Fruit fly (Drosophila melanogaster) whole organism, prepupa: Measurements from ENCODE around the gene CG12116.
A peak's percentile ranks its signal among the peaks of the same experiment; 100 is the strongest.

ENCODE experiments used
- Blimp-1 ChIP-seq: fragments of 200-800 bp; sonication (Bioruptor generic); optimal IDR thresholded peaks from 3 replicates; lab custom pipeline; 2017; ENCODE audit warnings: missing biosample characterization, missing genetic modification characterization, mild to moderate bottlenecking, moderate library complexity, missing genetic modification reagents
- CG11294 ChIP-seq: fragments of 200-800 bp; sonication (Bioruptor generic); IDR thresholded peaks from 2 replicates; pipeline ENCODE4 v1.3.6; 2022; ENCODE audit warnings: missing biosample characterization, missing genetic modification characterization
- CG11762 ChIP-seq: fragments of 200-800 bp; sonication (Bioruptor generic); optimal IDR thresholded peaks from 3 replicates; lab custom pipeline; 2016; ENCODE audit warnings: missing biosample characterization, missing genetic modification characterization; ENCODE audit not compliant: insufficient read depth
- CG11902 ChIP-seq: fragments of 200-800 bp; sonication (Bioruptor generic); optimal IDR thresholded peaks from 3 replicates; lab custom pipeline; 2016; ENCODE audit warnings: missing biosample characterization, missing genetic modification characterization
- CG15336 ChIP-seq: fragments of 200-800 bp; sonication (Bioruptor generic); IDR thresholded peaks from 2 replicates; pipeline ENCODE4 v1.3.6; 2022; ENCODE audit warnings: missing biosample characterization, missing genetic modification characterization
- CG1621 ChIP-seq: fragments of 200-800 bp; sonication (Bioruptor generic); optimal IDR thresholded peaks from 3 replicates; lab custom pipeline; 2018; ENCODE audit warnings: missing biosample characterization, mild to moderate bottlenecking, missing genetic modification characterization
- CG16779 ChIP-seq: fragments of 200-800 bp; sonication (Bioruptor generic); optimal IDR thresholded peaks from 3 replicates; lab custom pipeline; 2017; ENCODE audit warnings: missing biosample characterization, mild to moderate bottlenecking, missing genetic modification characterization
- CG32006 ChIP-seq: fragments of 200-800 bp; sonication (Bioruptor generic); optimal IDR thresholded peaks from 3 replicates; lab custom pipeline; 2017; ENCODE audit warnings: missing biosample characterization, mild to moderate bottlenecking, missing genetic modification characterization
- CG3919 ChIP-seq: fragments of 200-800 bp; sonication (Bioruptor generic); optimal IDR thresholded peaks from 3 replicates; lab custom pipeline; 2016; ENCODE audit warnings: missing biosample characterization, missing genetic modification characterization
- CG6163 ChIP-seq: fragments of 200-800 bp; sonication (Bioruptor generic); IDR thresholded peaks from 3 replicates; pipeline ENCODE4 v1.3.6; 2022; ENCODE audit warnings: missing biosample characterization, missing genetic modification characterization
- CG6276 ChIP-seq: fragments of 200-800 bp; sonication (Bioruptor generic); optimal IDR thresholded peaks from 2 replicates; lab custom pipeline; 2017; ENCODE audit warnings: missing biosample characterization, mild to moderate bottlenecking, missing genetic modification characterization
- CG6792 ChIP-seq: fragments of 200-800 bp; sonication (Bioruptor generic); optimal IDR thresholded peaks from 3 replicates; lab custom pipeline; 2016; ENCODE audit warnings: missing biosample characterization, missing genetic modification characterization
- CG6808 ChIP-seq: fragments of 200-800 bp; sonication (Bioruptor generic); optimal IDR thresholded peaks from 3 replicates; lab custom pipeline; 2017; ENCODE audit warnings: missing biosample characterization, missing genetic modification characterization, mild to moderate bottlenecking, moderate library complexity, missing genetic modification reagents
- CG7368 ChIP-seq: fragments of 200-800 bp; sonication (Bioruptor generic); optimal IDR thresholded peaks from 3 replicates; lab custom pipeline; 2016; ENCODE audit warnings: missing biosample characterization, missing genetic modification characterization
- CG8119 ChIP-seq: fragments of 200-800 bp; sonication (Bioruptor generic); IDR thresholded peaks from 3 replicates; pipeline ENCODE4 v1.3.6; 2022; ENCODE audit warnings: missing biosample characterization, missing genetic modification characterization
- CG8319 ChIP-seq: fragments of 200-800 bp; sonication (Bioruptor generic); optimal IDR thresholded peaks from 3 replicates; lab custom pipeline; 2016; ENCODE audit warnings: missing biosample characterization, missing genetic modification characterization
- CG8632 ChIP-seq: fragments of 200-800 bp; sonication (Bioruptor generic); optimal IDR thresholded peaks from 3 replicates; lab custom pipeline; 2016; ENCODE audit warnings: missing biosample characterization, missing genetic modification characterization
- Eip75B ChIP-seq: fragments of 200-800 bp; sonication (Bioruptor generic); optimal IDR thresholded peaks from 3 replicates; lab custom pipeline; 2016; ENCODE audit warnings: missing biosample characterization, missing genetic modification characterization
- Eip78C ChIP-seq: fragments of 200-800 bp; sonication (Bioruptor generic); peaks from one replicate; lab custom pipeline; 2016; ENCODE audit warnings: missing biosample characterization, missing genetic modification characterization
- Ets21C ChIP-seq: fragments of 200-800 bp; sonication (Bioruptor generic); optimal IDR thresholded peaks from 3 replicates; lab custom pipeline; 2016; ENCODE audit warnings: missing biosample characterization, missing genetic modification characterization
- Ets96B ChIP-seq: fragments of 200-800 bp; optimal IDR thresholded peaks from 2 replicates; lab custom pipeline; 2019; ENCODE audit warnings: missing biosample characterization, mild to moderate bottlenecking, missing genetic modification characterization, moderate library complexity
- Hr38 ChIP-seq: sonication (Bioruptor generic); optimal IDR thresholded peaks from 2 replicates; lab custom pipeline; 2016; ENCODE audit warnings: missing biosample characterization, missing genetic modification characterization
- Hr39 ChIP-seq: fragments of 200-800 bp; sonication (Bioruptor generic); optimal IDR thresholded peaks from 2 replicates; lab custom pipeline; 2016; ENCODE audit warnings: missing biosample characterization, missing genetic modification characterization
- Hr4 ChIP-seq: fragments of 200-800 bp; sonication (Bioruptor generic); optimal IDR thresholded peaks from 3 replicates; lab custom pipeline; 2016; ENCODE audit warnings: missing biosample characterization, missing genetic modification characterization
- Lpt ChIP-seq: fragments of 200-800 bp; sonication (Bioruptor generic); optimal IDR thresholded peaks from 3 replicates; lab custom pipeline; 2016; ENCODE audit warnings: missing biosample characterization, missing genetic modification characterization
- Met ChIP-seq: fragments of 200-800 bp; sonication (Bioruptor generic); optimal IDR thresholded peaks from 3 replicates; lab custom pipeline; 2016; ENCODE audit warnings: missing biosample characterization, missing genetic modification characterization
- OdsH ChIP-seq: fragments of 200-800 bp; sonication (Bioruptor generic); optimal IDR thresholded peaks from 3 replicates; lab custom pipeline; 2016; ENCODE audit warnings: missing biosample characterization, missing genetic modification characterization
- Sox102F ChIP-seq: fragments of 200-800 bp; sonication (Bioruptor generic); optimal IDR thresholded peaks from 2 replicates; lab custom pipeline; 2016; ENCODE audit warnings: missing biosample characterization, mild to moderate bottlenecking, missing genetic modification characterization
- Sox14 ChIP-seq: fragments of 200-800 bp; sonication (Bioruptor generic); optimal IDR thresholded peaks from 3 replicates; lab custom pipeline; 2016; ENCODE audit warnings: missing biosample characterization, missing genetic modification characterization
- Sox15 ChIP-seq: fragments of 200-800 bp; sonication (Bioruptor generic); optimal IDR thresholded peaks from 3 replicates; lab custom pipeline; 2016; ENCODE audit warnings: missing biosample characterization, missing genetic modification characterization
- achi ChIP-seq: fragments of 200-800 bp; sonication (Bioruptor generic); optimal IDR thresholded peaks from 3 replicates; lab custom pipeline; 2016; ENCODE audit warnings: missing biosample characterization, missing genetic modification characterization
- acj6 ChIP-seq: fragments of 200-800 bp; sonication (Bioruptor generic); optimal IDR thresholded peaks from 3 replicates; lab custom pipeline; 2016; ENCODE audit warnings: missing biosample characterization, missing genetic modification characterization
- cyc ChIP-seq: fragments of 200-800 bp; sonication (Bioruptor generic); optimal IDR thresholded peaks from 3 replicates; lab custom pipeline; 2016; ENCODE audit warnings: missing biosample characterization, missing genetic modification characterization
- dac ChIP-seq: fragments of 200-800 bp; sonication (Bioruptor generic); optimal IDR thresholded peaks from 2 replicates; lab custom pipeline; 2017; ENCODE audit warnings: missing biosample characterization, mild to moderate bottlenecking, missing genetic modification characterization
- dsx ChIP-seq: fragments of 200-800 bp; optimal IDR thresholded peaks from 3 replicates; lab custom pipeline; 2019; ENCODE audit warnings: missing biosample characterization, mild to moderate bottlenecking, missing genetic modification characterization, moderate library complexity; ENCODE audit not compliant: poor library complexity, severe bottlenecking
- eg ChIP-seq: fragments of 200-800 bp; sonication (Bioruptor generic); IDR thresholded peaks from 3 replicates; pipeline ENCODE4 v1.3.6; 2022; ENCODE audit warnings: missing biosample characterization, missing genetic modification characterization
- esn ChIP-seq: fragments of 200-800 bp; sonication (Bioruptor generic); optimal IDR thresholded peaks from 2 replicates; lab custom pipeline; 2016; ENCODE audit warnings: missing biosample characterization, mild to moderate bottlenecking, missing genetic modification characterization, moderate library complexity
- fd59A ChIP-seq: fragments of 200-800 bp; sonication (Bioruptor generic); optimal IDR thresholded peaks from 2 replicates; lab custom pipeline; 2017; ENCODE audit warnings: missing biosample characterization, mild to moderate bottlenecking, missing genetic modification characterization, missing genetic modification reagents
- fd85E ChIP-seq: fragments of 200-800 bp; sonication (Bioruptor generic); optimal IDR thresholded peaks from 3 replicates; lab custom pipeline; 2016; ENCODE audit warnings: missing biosample characterization, missing genetic modification characterization
- lz ChIP-seq: fragments of 200-800 bp; sonication (Bioruptor generic); optimal IDR thresholded peaks from 3 replicates; lab custom pipeline; 2016; ENCODE audit warnings: missing biosample characterization, missing genetic modification characterization
- net ChIP-seq: fragments of 200-800 bp; sonication (Bioruptor generic); optimal IDR thresholded peaks from 3 replicates; lab custom pipeline; 2016; ENCODE audit warnings: missing biosample characterization, missing genetic modification characterization
- pdm3 ChIP-seq: fragments of 200-800 bp; sonication (Bioruptor generic); optimal IDR thresholded peaks from 3 replicates; lab custom pipeline; 2016; ENCODE audit warnings: missing biosample characterization, missing genetic modification characterization
- ss ChIP-seq, 2 experiments: fragments of 200-800 bp; sonication (Bioruptor generic); optimal IDR thresholded peaks; 2 replicates in 1 of 2; 3 replicates in 1 of 2; lab custom pipeline; 2017 to 2018; ENCODE audit warnings: mild to moderate bottlenecking in 2 of 2, missing biosample characterization in 2 of 2, missing genetic modification characterization in 2 of 2, moderate library complexity in 1 of 2
- svp ChIP-seq: fragments of 200-800 bp; sonication (Bioruptor generic); peaks from one replicate; lab custom pipeline; 2016; ENCODE audit warnings: missing biosample characterization, missing genetic modification characterization
- topi ChIP-seq: fragments of 200-800 bp; sonication (Bioruptor generic); optimal IDR thresholded peaks from 3 replicates; lab custom pipeline; 2016; ENCODE audit warnings: missing biosample characterization, missing genetic modification characterization

Gene CG12116

dm6 chrX:8469606-8470005 is 794 bp upstream of the CG12116 start:
- TF ChIP-seq dsx (GFP tag; lab: Kevin White, UChicago): no peak
- no peak for TF ChIP-seq Ets96B (tag; lab: Kevin White, UChicago)
- no peak for TF ChIP-seq CG3919 (GFP tag; lab: Kevin White, UChicago)
- no peak for TF ChIP-seq achi (GFP tag; lab: Kevin White, UChicago)
- TF ChIP-seq Sox15 (GFP tag; lab: Kevin White, UChicago): no peak
- no peak for TF ChIP-seq CG11762 (GFP tag; lab: Kevin White, UChicago)
- no peak for TF ChIP-seq Hr39
- no peak for TF ChIP-seq CG8319 (GFP tag; lab: Kevin White, UChicago)
- no peak for TF ChIP-seq Ets21C (GFP tag; lab: Kevin White, UChicago)
- TF ChIP-seq Blimp-1 (GFP tag; lab: Kevin White, UChicago): no peak
- TF ChIP-seq Eip75B (GFP tag; lab: Kevin White, UChicago): no peak
- TF ChIP-seq fd59A: no peak
- TF ChIP-seq pdm3 (GFP tag; lab: Kevin White, UChicago): no peak
- TF ChIP-seq cyc (GFP tag; lab: Kevin White, UChicago): no peak
- TF ChIP-seq lz (GFP tag; lab: Kevin White, UChicago): no peak
- TF ChIP-seq ss (GFP tag; optimal IDR thresholded peaks at IDR 0.05; lab: Kevin White, UChicago): no peak
- TF ChIP-seq CG8119 (GFP tag; lab: Robert Waterston, UW): no peak
- TF ChIP-seq Sox14 (GFP tag; lab: Kevin White, UChicago): no peak
- TF ChIP-seq CG6808 (GFP tag; lab: Kevin White, UChicago): no peak

dm6 chrX:8466729-8467215 is 2.0 kb downstream of the CG12116 start:
- no peak for TF ChIP-seq Hr4 (GFP tag; lab: Kevin White, UChicago)
- TF ChIP-seq dac: no peak
- no peak for TF ChIP-seq net (GFP tag; lab: Kevin White, UChicago)
- TF ChIP-seq dsx (GFP tag; lab: Kevin White, UChicago): peak; percentile 97
- no peak for TF ChIP-seq svp (GFP tag; lab: Kevin White, UChicago)
- TF ChIP-seq fd85E (GFP tag; lab: Kevin White, UChicago): no peak
- no peak for TF ChIP-seq esn (GFP tag; lab: Kevin White, UChicago)
- no peak for TF ChIP-seq CG16779 (tag; lab: Kevin White, UChicago)
- TF ChIP-seq Eip78C (GFP tag; lab: Kevin White, UChicago): peak; percentile 4

DNA sequence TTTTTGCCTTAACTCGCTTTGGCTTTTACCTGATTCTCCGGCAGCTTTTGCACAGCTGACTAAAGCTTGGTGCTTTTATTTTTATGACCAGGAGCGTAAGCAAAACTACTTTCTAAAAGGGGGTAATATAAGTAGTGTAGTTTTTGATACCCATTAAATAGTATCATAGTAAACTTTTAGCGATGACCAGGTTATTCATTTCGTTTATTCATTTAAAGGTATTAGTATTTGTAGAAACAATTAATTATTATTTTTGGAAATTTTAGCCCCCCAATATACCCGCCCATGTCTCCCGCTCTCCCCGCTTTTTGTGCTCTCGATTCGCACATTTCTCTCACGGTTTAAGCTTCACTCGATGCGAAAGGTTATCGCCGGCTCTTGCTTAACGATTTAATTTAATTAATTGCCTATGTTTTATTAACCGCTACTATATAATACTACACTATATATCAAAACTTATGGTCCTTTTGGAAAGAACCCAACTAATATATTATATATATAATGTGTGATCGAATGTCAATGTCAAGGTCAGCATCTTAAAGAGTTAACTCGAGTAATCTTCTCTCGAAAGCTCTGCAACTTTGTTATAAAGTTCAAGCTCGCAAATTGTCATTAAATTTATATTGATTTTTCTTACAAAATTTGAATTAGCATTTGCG is 4.3 kb downstream of the CG12116 start, which contains the start of gene Sptr:
Gene Sptr, minus strand, starts transcription at position 61 of the 659 bp plus-strand sequence.
- TF ChIP-seq CG11902 (GFP tag; lab: Kevin White, UChicago): peak; percentile 86
- peak; percentile 88 for TF ChIP-seq fd85E (GFP tag; lab: Kevin White, UChicago)
- peak; percentile 93 for TF ChIP-seq CG32006 (GFP tag; lab: Kevin White, UChicago)
- TF ChIP-seq esn (GFP tag; lab: Kevin White, UChicago): peak; percentile 97
- TF ChIP-seq dsx (GFP tag; lab: Kevin White, UChicago): peak; percentile 94
- peak; percentile 86 for TF ChIP-seq dac
- TF ChIP-seq Hr38: no peak
- peak; percentile 96 for TF ChIP-seq CG15336 (GFP tag; lab: Robert Waterston, UW)
- peak; percentile 96 for TF ChIP-seq lz (GFP tag; lab: Kevin White, UChicago)
- peak; percentile 92 for TF ChIP-seq CG6808 (GFP tag; lab: Kevin White, UChicago)
- TF ChIP-seq CG6163 (GFP tag; lab: Robert Waterston, UW): peak; percentile 96
- TF ChIP-seq CG6792 (GFP tag; lab: Kevin White, UChicago): peak; percentile 95
- TF ChIP-seq CG6276 (GFP tag; lab: Kevin White, UChicago): peak; percentile 94
- TF ChIP-seq ss (GFP tag; optimal IDR thresholded peaks at IDR 0.05; lab: Kevin White, UChicago): peak; percentile 92 to 96
- TF ChIP-seq Eip78C (GFP tag; lab: Kevin White, UChicago): peak; percentile 99
- TF ChIP-seq CG11294 (GFP tag; lab: Robert Waterston, UW): peak; percentile 86
- peak; percentile 95 for TF ChIP-seq Ets96B (tag; lab: Kevin White, UChicago)
- peak; percentile 96 for TF ChIP-seq eg (GFP tag; lab: Robert Waterston, UW)
- peak; percentile 96 for TF ChIP-seq Met (GFP tag; lab: Kevin White, UChicago)
- peak; percentile 96 for TF ChIP-seq topi (GFP tag; lab: Kevin White, UChicago)
- TF ChIP-seq CG1621 (tag; lab: Kevin White, UChicago): peak; percentile 91
- peak; percentile 94 for TF ChIP-seq acj6 (GFP tag; lab: Kevin White, UChicago)
- peak; percentile 92 for TF ChIP-seq CG11762 (GFP tag; lab: Kevin White, UChicago)
- TF ChIP-seq CG8632 (GFP tag; lab: Kevin White, UChicago): peak; percentile 96
- peak; percentile 92 for TF ChIP-seq CG7368 (GFP tag; lab: Kevin White, UChicago)
- peak; percentile 93 for TF ChIP-seq OdsH
- peak; percentile 93 for TF ChIP-seq Lpt (GFP tag; lab: Kevin White, UChicago)
- peak; percentile 94 for TF ChIP-seq achi (GFP tag; lab: Kevin White, UChicago)
- TF ChIP-seq CG8119 (GFP tag; lab: Robert Waterston, UW): peak; percentile 96
- peak; percentile 94 for TF ChIP-seq Sox102F (GFP tag; lab: Kevin White, UChicago)
- peak; percentile 92 for TF ChIP-seq CG16779 (tag; lab: Kevin White, UChicago)
